Worm (Caenorhabditis elegans): ENCODE data around the gene his-17.

his-17 gene

DNA sequence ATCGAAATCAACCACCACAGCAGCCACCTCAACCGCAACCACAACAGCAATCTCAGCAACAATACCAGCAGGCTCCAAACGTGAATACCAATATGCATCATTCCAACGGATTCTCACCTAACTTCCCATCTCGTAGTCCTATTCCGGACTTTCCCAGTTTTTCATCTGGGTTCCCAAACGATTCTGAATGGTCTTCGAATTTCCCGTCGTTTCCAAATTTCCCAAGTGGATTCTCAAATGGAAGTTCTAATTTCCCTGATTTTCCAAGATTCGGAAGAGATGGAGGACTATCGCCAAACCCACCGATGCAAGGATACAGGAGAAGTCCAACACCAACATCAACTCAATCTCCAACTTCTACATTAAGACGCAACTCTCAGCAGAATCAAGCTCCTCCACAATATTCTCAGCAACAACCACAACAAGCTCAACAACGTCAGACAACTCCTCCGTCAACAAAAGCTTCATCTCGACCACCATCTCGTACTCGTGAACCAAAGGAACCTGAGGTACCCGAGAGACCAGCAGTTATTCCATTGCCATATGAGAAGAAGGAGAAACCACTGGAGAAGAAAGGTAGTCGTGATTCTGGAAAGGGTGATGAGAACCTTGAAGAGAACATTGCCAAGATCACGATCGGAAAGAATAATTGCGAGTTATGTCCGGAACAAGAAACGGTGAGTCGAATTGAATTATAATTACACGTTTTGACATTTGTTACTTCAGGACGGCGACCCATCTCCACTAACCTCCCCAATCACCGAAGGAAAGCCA is 39.9 kb upstream of the his-17 start:
- TF ChIP-seq klf-2 (GFP tag; conservative IDR thresholded peaks at IDR 0.05) (no peak), flt-1 (GFP tag; IDR thresholded peaks at IDR 0.05) (no peak), ztf-23 (GFP tag; IDR thresholded peaks at IDR 0.05) (no peak), T22C8.4 (GFP tag; IDR thresholded peaks at IDR 0.05) (no peak), med-1 (GFP tag; optimal IDR thresholded peaks at IDR 0.05; ENCODE audit: insufficient read depth) (no peak), ref-1 (GFP tag; conservative IDR thresholded peaks at IDR 0.05) (no peak), cog-1 (tag; optimal IDR thresholded peaks at IDR 0.05) (no peak), tab-1 (GFP tag; IDR thresholded peaks at IDR 0.05) (no peak), ztf-29 (GFP tag; IDR thresholded peaks at IDR 0.05) (no peak)

DNA sequence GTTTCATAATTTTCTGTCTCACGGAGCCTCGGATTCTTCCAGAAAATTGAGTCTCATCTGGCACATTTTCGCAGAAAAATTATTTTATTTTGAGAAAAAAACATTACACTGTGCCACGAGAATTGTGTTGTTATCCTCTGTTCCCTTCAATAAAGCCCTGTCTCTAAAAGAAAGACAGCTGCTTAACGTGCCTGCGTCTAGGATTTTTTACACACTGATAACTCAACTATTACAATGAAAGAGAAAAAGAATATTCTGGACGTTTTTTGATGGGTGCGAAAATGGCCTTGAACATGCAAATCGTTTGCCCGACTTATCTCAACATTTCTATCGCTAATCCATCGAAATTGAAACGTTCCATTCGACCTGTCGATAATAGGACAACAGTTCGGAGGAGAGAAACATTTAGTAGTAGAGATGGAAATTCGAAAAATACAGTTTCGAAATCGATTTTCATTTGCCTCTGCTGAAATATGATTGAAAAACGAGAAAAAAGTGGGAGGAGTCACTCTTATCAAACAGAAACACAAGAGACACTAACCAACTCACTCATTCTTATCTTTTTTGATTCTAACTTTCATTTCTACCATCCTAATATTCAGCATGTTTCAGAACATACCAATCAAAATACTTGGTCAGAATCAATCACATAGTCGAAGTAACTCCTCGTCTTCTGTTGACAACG is 39.1 kb upstream of the his-17 start:
- TF ChIP-seq T22C8.4 (GFP tag; IDR thresholded peaks at IDR 0.05) (no peak), ref-1 (GFP tag; conservative IDR thresholded peaks at IDR 0.05) (no peak)

DNA sequence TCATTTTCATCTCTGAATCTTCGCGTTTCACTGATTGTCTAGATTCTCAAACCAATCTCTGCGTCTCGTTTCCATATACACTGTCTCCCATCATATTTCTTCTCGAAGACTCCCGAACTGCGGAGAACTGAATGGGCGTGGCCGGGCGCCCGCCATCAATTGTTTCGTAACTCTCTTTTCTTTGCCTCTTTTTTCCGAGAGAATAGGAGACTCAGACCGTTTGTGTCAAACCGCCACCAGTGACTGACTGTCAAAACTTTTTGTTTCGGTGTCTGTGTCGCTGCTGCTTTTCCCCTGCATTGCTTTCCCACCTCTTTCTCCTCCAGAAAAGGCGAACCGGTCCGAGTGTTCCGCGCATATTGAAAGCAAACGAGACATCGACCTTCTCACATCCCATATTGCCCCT is 38.4 kb upstream of the his-17 start, which contains the start of gene unc-23:
Gene unc-23, plus strand, starts transcription at position 176 of the 406 bp plus-strand sequence.
- TF ChIP-seq T22C8.4 (GFP tag; IDR thresholded peaks at IDR 0.05), result no peak
- no peak for TF ChIP-seq tab-1 (GFP tag; IDR thresholded peaks at IDR 0.05)
- TF ChIP-seq flt-1 (GFP tag; IDR thresholded peaks at IDR 0.05), result no peak
- no peak for TF ChIP-seq ref-1 (GFP tag; conservative IDR thresholded peaks at IDR 0.05)
- TF ChIP-seq klf-2 (GFP tag; conservative IDR thresholded peaks at IDR 0.05), result 0 out of 2 replicates have a peak, but pooled peaks have one; percentile 7
- TF ChIP-seq med-1 (GFP tag; optimal IDR thresholded peaks at IDR 0.05; ENCODE audit: insufficient read depth), result no peak
- no peak for TF ChIP-seq ztf-23 (GFP tag; IDR thresholded peaks at IDR 0.05)
- no peak for TF ChIP-seq ztf-29 (GFP tag; IDR thresholded peaks at IDR 0.05)

DNA sequence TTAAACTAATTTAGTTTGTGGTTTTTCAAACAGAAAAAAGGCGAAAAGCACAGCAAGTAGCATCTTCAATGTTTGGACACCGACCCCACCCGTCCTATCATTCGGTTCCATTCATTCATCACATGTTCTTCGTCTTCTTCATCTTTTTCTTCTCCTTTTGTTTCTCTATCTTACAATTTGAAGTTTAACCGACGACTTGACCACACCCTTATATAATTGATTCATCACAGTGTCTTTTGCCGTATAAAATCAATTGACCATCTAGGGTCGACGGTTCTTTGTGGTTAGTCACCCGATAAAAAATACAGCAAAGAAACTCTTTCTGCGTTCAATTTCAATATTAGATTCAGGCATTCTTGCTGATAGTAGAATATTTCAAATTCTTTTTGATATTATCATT is 37.3 kb upstream of the his-17 start:
- TF ChIP-seq ztf-29 (GFP tag; IDR thresholded peaks at IDR 0.05), result no peak
- no peak for TF ChIP-seq tab-1 (GFP tag; IDR thresholded peaks at IDR 0.05)
- TF ChIP-seq T22C8.4 (GFP tag; IDR thresholded peaks at IDR 0.05), result no peak
- no peak for TF ChIP-seq ref-1 (GFP tag; conservative IDR thresholded peaks at IDR 0.05)
- no peak for TF ChIP-seq flt-1 (GFP tag; IDR thresholded peaks at IDR 0.05)
- no peak for TF ChIP-seq klf-2 (GFP tag; conservative IDR thresholded peaks at IDR 0.05)
- no peak for TF ChIP-seq med-1 (GFP tag; optimal IDR thresholded peaks at IDR 0.05; ENCODE audit: insufficient read depth)
- TF ChIP-seq ztf-23 (GFP tag; IDR thresholded peaks at IDR 0.05), result no peak
- no peak for TF ChIP-seq cog-1 (tag; optimal IDR thresholded peaks at IDR 0.05)

DNA sequence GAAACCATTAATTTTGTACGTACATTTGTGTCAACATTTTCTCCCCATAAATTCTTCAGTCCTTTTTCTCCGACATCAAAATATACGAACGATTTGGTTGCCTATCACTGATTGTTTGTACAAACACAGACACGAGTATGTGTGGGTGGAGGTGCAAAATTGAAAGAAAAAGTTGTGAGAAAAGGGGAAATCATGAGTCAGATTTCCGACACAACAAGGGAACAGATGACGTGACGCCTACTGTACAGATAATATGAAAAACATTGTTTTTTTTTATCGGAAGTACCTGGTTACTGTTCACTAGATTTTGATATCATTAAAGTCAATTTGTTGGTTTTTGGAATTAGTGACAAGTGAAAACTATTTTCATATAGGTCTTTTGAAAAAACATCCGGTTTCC is 36.5 kb upstream of the his-17 start:
- TF ChIP-seq T22C8.4 (GFP tag; IDR thresholded peaks at IDR 0.05), result no peak
- TF ChIP-seq cog-1 (tag; optimal IDR thresholded peaks at IDR 0.05), result no peak
- no peak for TF ChIP-seq tab-1 (GFP tag; IDR thresholded peaks at IDR 0.05)
- TF ChIP-seq klf-2 (GFP tag; conservative IDR thresholded peaks at IDR 0.05), result no peak
- no peak for TF ChIP-seq med-1 (GFP tag; optimal IDR thresholded peaks at IDR 0.05; ENCODE audit: insufficient read depth)
- TF ChIP-seq ref-1 (GFP tag; conservative IDR thresholded peaks at IDR 0.05), result no peak
- TF ChIP-seq ztf-23 (GFP tag; IDR thresholded peaks at IDR 0.05), result no peak
- no peak for TF ChIP-seq flt-1 (GFP tag; IDR thresholded peaks at IDR 0.05)
- no peak for TF ChIP-seq ztf-29 (GFP tag; IDR thresholded peaks at IDR 0.05)

DNA sequence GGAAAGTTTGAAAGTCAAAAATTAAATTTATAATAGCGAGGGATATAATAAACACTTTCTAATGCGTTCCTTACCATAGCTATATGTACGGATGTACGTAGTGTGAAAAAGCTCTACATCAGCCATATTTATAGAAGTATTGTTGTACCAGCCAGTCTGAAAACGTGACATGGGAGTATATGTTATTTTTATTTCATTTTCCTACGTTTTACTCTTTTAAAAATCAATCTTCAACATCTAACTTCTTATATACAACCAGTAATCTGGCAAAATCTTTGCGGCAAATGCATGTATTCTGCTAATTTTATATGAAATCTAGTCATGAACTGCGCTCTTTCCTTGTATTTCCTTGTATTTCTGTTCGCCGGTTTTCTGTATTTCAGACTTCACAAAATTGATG is 34.5 kb upstream of the his-17 start, which contains the start of gene H14N18.2:
Gene H14N18.2, plus strand, starts transcription at position 301 of the 400 bp plus-strand sequence.
- TF ChIP-seq T22C8.4 (GFP tag; IDR thresholded peaks at IDR 0.05) (no peak), tab-1 (GFP tag; IDR thresholded peaks at IDR 0.05) (no peak)

DNA sequence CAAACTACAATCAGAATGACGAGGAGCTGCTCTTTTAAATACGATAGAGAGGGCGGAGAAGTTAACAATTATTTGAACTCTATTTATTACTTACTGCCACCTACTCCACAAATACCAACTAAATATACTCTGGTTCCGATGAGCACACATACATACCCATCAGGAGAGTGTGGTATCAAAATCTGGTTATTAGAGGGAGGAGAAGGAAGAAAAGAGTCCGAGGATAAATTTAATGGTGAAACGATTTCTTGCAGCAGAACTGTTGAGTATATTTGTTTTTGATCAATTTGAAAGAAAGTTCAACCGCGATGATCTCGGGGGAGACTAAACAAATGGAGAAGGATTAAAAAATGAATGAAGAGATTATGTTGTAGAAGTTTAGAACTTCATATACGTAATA is 31.2 kb upstream of the his-17 start, which contains the start of gene H14N18.4:
Gene H14N18.4, minus strand, starts transcription at position 12 of the 400 bp plus-strand sequence.
- TF ChIP-seq ref-1 (GFP tag; conservative IDR thresholded peaks at IDR 0.05) (no peak), cog-1 (tag; optimal IDR thresholded peaks at IDR 0.05) (no peak), tab-1 (GFP tag; IDR thresholded peaks at IDR 0.05) (no peak), ztf-23 (GFP tag; IDR thresholded peaks at IDR 0.05) (no peak), med-1 (GFP tag; optimal IDR thresholded peaks at IDR 0.05; ENCODE audit: insufficient read depth) (no peak)

DNA sequence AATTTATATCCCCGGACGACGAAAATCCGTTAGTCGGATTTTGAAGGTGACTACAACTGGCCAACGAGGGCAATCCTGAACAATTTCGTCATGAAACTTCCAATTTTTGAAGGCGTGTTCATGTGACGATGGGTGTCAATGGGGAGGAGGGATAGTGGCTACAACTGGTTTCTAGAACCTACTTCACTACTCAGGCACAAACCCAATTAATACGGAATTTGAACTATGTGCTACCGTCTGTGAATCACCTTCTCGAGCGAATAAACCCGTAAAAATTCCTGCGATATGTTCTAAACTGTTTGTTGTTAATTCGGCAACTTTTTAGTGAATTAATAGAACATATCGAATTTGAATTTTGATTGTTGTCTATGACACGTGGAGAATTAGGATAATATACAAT is 29.9 kb upstream of the his-17 start:
- no peak for TF ChIP-seq med-1 (GFP tag; optimal IDR thresholded peaks at IDR 0.05; ENCODE audit: insufficient read depth)

DNA sequence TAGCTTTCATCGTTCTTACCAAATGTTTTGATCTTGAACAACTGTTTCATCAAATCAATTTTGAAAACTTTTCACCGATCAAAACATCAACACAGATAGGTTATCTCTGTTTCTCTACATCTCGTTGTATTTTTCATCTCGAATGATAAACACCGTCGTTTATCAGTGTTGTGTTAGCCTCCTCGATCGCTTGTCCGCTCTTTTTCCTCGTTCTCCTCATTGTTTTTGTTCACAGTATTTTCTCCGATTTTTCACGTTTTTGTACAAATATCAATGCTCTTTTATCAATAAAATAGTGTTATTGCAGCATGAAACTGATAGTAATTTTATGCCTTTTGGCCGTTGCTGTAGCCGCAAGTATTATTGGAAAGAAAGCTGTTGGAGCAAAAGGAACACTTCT is 25.0 kb upstream of the his-17 start, which contains the start of gene ttr-47:
Gene ttr-47, plus strand, starts transcription at position 308 of the 400 bp plus-strand sequence.
- TF ChIP-seq tab-1 (GFP tag; IDR thresholded peaks at IDR 0.05) (no peak), ztf-23 (GFP tag; IDR thresholded peaks at IDR 0.05) (no peak), T22C8.4 (GFP tag; IDR thresholded peaks at IDR 0.05) (no peak), ztf-29 (GFP tag; IDR thresholded peaks at IDR 0.05) (no peak), cog-1 (tag; optimal IDR thresholded peaks at IDR 0.05) (no peak), flt-1 (GFP tag; IDR thresholded peaks at IDR 0.05) (no peak), med-1 (GFP tag; optimal IDR thresholded peaks at IDR 0.05; ENCODE audit: insufficient read depth) (no peak), klf-2 (GFP tag; conservative IDR thresholded peaks at IDR 0.05) (no peak), ref-1 (GFP tag; conservative IDR thresholded peaks at IDR 0.05) (no peak)

DNA sequence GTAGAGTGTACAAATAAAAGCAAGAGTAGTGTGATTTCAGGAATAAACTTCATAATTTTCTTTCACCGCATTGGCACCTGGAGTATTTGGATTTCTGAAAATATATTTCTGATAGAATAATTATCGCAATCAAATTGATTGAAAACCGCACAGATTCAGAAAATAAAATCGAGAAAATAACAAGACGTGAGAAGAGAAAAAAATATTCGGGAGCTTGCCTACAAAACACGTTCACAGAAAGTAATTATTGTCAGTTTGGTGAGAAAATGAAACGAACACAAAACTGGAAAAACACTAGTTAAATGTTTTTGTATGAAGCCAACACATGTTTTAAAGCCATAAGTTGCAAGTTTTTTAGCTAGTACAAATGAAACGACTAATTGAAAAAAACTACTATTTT is 16.1 kb upstream of the his-17 start, which contains the start of gene mod-1:
Gene mod-1, minus strand, starts transcription at position 101 of the 400 bp plus-strand sequence.
- TF ChIP-seq flt-1 (GFP tag; IDR thresholded peaks at IDR 0.05) (no peak), ztf-23 (GFP tag; IDR thresholded peaks at IDR 0.05) (no peak), cog-1 (tag; optimal IDR thresholded peaks at IDR 0.05) (no peak), ztf-29 (GFP tag; IDR thresholded peaks at IDR 0.05) (no peak), T22C8.4 (GFP tag; IDR thresholded peaks at IDR 0.05) (no peak), ref-1 (GFP tag; conservative IDR thresholded peaks at IDR 0.05) (no peak), tab-1 (GFP tag; IDR thresholded peaks at IDR 0.05) (no peak), med-1 (GFP tag; optimal IDR thresholded peaks at IDR 0.05; ENCODE audit: insufficient read depth) (no peak), klf-2 (GFP tag; conservative IDR thresholded peaks at IDR 0.05) (no peak)

Measured in whole organism, midembryonic.